Fruit fly (Drosophila melanogaster) whole organism, embryonic: ENCODE data around the gene rin.

Source experiments
- B-H2 ChIP-seq: fragments of 200-800 bp; sonication (Bioruptor generic); optimal IDR thresholded peaks from 2 replicates; lab custom pipeline; 2018; ENCODE audit warnings: missing biosample characterization, mild to moderate bottlenecking, missing genetic modification characterization
- Bgb ChIP-seq: fragments of 200-800 bp; sonication (Bioruptor generic); IDR thresholded peaks from 2 replicates; pipeline ENCODE4 v1.3.6; 2022; ENCODE audit warnings: missing biosample characterization, missing genetic modification characterization; ENCODE audit not compliant: partially characterized antibody
- CG10274 ChIP-seq: fragments of 200-800 bp; sonication (Bioruptor generic); optimal IDR thresholded peaks from 3 replicates; lab custom pipeline; 2017; ENCODE audit warnings: missing biosample characterization, mild to moderate bottlenecking, missing genetic modification characterization
- CG10431 ChIP-seq: fragments of 200-800 bp; sonication (Bioruptor generic); optimal IDR thresholded peaks from 3 replicates; lab custom pipeline; 2018; ENCODE audit warnings: missing biosample characterization, mild to moderate bottlenecking, missing genetic modification characterization
- CG10543 ChIP-seq: fragments of 200-800 bp; sonication (Bioruptor generic); optimal IDR thresholded peaks from 3 replicates; lab custom pipeline; 2017; ENCODE audit warnings: missing biosample characterization, mild to moderate bottlenecking, missing genetic modification characterization, moderate library complexity
- CG13287 ChIP-seq: fragments of 200-800 bp; sonication (Bioruptor generic); IDR thresholded peaks from 2 replicates; pipeline ENCODE4 v1.3.6; 2022; ENCODE audit warnings: missing biosample characterization, missing genetic modification characterization; ENCODE audit not compliant: partially characterized antibody
- CG30431 ChIP-seq: fragments of 200-800 bp; sonication (Bioruptor generic); optimal IDR thresholded peaks from 2 replicates; lab custom pipeline; 2017; ENCODE audit warnings: missing biosample characterization, missing genetic modification characterization
- CG34224 ChIP-seq: fragments of 200-800 bp; sonication (Bioruptor generic); IDR thresholded peaks from 3 replicates; pipeline ENCODE4 v1.3.6; 2022; ENCODE audit warnings: missing biosample characterization, missing genetic modification characterization; ENCODE audit not compliant: partially characterized antibody
- CG3838 ChIP-seq: fragments of 200-800 bp; sonication (Bioruptor generic); optimal IDR thresholded peaks from 3 replicates; lab custom pipeline; 2016; ENCODE audit warnings: missing biosample characterization, missing genetic modification characterization
- CG4360 ChIP-seq: fragments of 200-800 bp; sonication (Bioruptor generic); IDR thresholded peaks from 2 replicates; pipeline ENCODE4 v1.3.6; 2022; ENCODE audit warnings: missing biosample characterization, missing genetic modification characterization
- CG4404 ChIP-seq: fragments of 200-800 bp; sonication (Bioruptor generic); IDR thresholded peaks from 2 replicates; pipeline ENCODE4 v1.3.6; 2022; ENCODE audit warnings: missing biosample characterization, missing genetic modification characterization
- CG6175 ChIP-seq: fragments of 200-800 bp; sonication (Bioruptor generic); IDR thresholded peaks from 3 replicates; pipeline ENCODE4 v1.3.6; 2022; ENCODE audit warnings: missing biosample characterization, missing genetic modification characterization
- CG9215 ChIP-seq: fragments of 200-800 bp; sonication (Bioruptor generic); IDR thresholded peaks from 2 replicates; pipeline ENCODE4 v1.3.6; 2022; ENCODE audit warnings: missing biosample characterization, missing genetic modification characterization
- Camta ChIP-seq: fragments of 200-800 bp; sonication (Bioruptor generic); optimal IDR thresholded peaks from 2 replicates; lab custom pipeline; 2016; ENCODE audit warnings: missing biosample characterization, missing genetic modification characterization
- D19A ChIP-seq: fragments of 200-800 bp; optimal IDR thresholded peaks from 3 replicates; lab custom pipeline; 2019; ENCODE audit warnings: missing biosample characterization, mild to moderate bottlenecking, missing genetic modification characterization, moderate library complexity
- Fer2 ChIP-seq: fragments of 200-800 bp; sonication (Bioruptor generic); optimal IDR thresholded peaks from 2 replicates; lab custom pipeline; 2018; ENCODE audit warnings: missing biosample characterization, mild to moderate bottlenecking, missing genetic modification characterization, moderate library complexity
- H15 ChIP-seq: fragments of 200-800 bp; sonication (Bioruptor generic); IDR thresholded peaks from 3 replicates; pipeline ENCODE4 v1.3.6; 2022; ENCODE audit warnings: missing biosample characterization, missing genetic modification characterization
- HmgZ ChIP-seq: fragments of 200-800 bp; sonication (Bioruptor generic); optimal IDR thresholded peaks from 2 replicates; lab custom pipeline; 2018; ENCODE audit warnings: missing biosample characterization, mild to moderate bottlenecking, missing genetic modification characterization
- Hr51 ChIP-seq, 2 experiments: fragments of 200-800 bp; sonication (Bioruptor generic); optimal IDR thresholded peaks; 2 replicates in 1 of 2; 3 replicates in 1 of 2; lab custom pipeline; 2016 to 2018; ENCODE audit warnings: missing biosample characterization in 2 of 2, missing genetic modification characterization in 2 of 2, mild to moderate bottlenecking in 1 of 2, moderate library complexity in 1 of 2
- Meics ChIP-seq: fragments of 200-800 bp; sonication (Bioruptor generic); optimal IDR thresholded peaks from 2 replicates; lab custom pipeline; 2017; ENCODE audit warnings: missing biosample characterization, mild to moderate bottlenecking, missing genetic modification characterization
- Myb ChIP-seq: fragments of 200-800 bp; sonication (Bioruptor generic); optimal IDR thresholded peaks from 2 replicates; lab custom pipeline; 2016; ENCODE audit warnings: missing biosample characterization, missing genetic modification characterization
- NC2β ChIP-seq: fragments of 200-800 bp; sonication (Bioruptor generic); optimal IDR thresholded peaks from 2 replicates; lab custom pipeline; 2016; ENCODE audit warnings: missing biosample characterization, missing genetic modification characterization
- NFAT ChIP-seq: fragments of 200-800 bp; sonication (Bioruptor generic); IDR thresholded peaks from 2 replicates; pipeline ENCODE4 v1.3.6; 2022; ENCODE audit warnings: missing biosample characterization, missing genetic modification characterization
- Sry-δ ChIP-seq: fragments of 200-800 bp; sonication (Bioruptor generic); optimal IDR thresholded peaks from 2 replicates; lab custom pipeline; 2016; ENCODE audit warnings: missing biosample characterization, missing genetic modification characterization
- Stat92E ChIP-seq, 3 experiments: fragments of >200 bp in 2 of 3; fragments of 200-800 bp in 1 of 3; sonication (Bioruptor generic) in 1 of 3; optimal IDR thresholded peaks; 2 replicates each; lab custom pipeline; 2017 to 2019; ENCODE audit warnings: missing biosample characterization in 3 of 3, missing genetic modification characterization in 3 of 3, mild to moderate bottlenecking in 1 of 3, moderate library complexity in 1 of 3
- chif ChIP-seq, 2 experiments: fragments of 200-800 bp; sonication (Bioruptor generic); optimal IDR thresholded peaks; 3 replicates each; lab custom pipeline; 2016; ENCODE audit warnings: missing biosample characterization in 2 of 2, missing genetic modification characterization in 2 of 2
- chn ChIP-seq: fragments of 200-800 bp; sonication (Bioruptor generic); optimal IDR thresholded peaks from 2 replicates; lab custom pipeline; 2016; ENCODE audit warnings: missing biosample characterization, missing genetic modification characterization
- croc ChIP-seq: fragments of 200-800 bp; sonication (Bioruptor generic); conservative IDR thresholded peaks from 3 replicates; pipeline ENCODE4 v1.3.6; 2022; ENCODE audit warnings: missing biosample characterization, missing genetic modification characterization
- cwo ChIP-seq: fragments of 200-800 bp; sonication (Bioruptor generic); optimal IDR thresholded peaks from 3 replicates; lab custom pipeline; 2017; ENCODE audit warnings: missing biosample characterization, missing genetic modification characterization, mild to moderate bottlenecking, moderate library complexity, missing genetic modification reagents
- da ChIP-seq: fragments of 200-800 bp; sonication (Bioruptor generic); optimal IDR thresholded peaks from 2 replicates; lab custom pipeline; 2016; ENCODE audit warnings: missing biosample characterization, missing genetic modification characterization
- emc ChIP-seq: fragments of 200-800 bp; sonication (Bioruptor generic); optimal IDR thresholded peaks from 2 replicates; lab custom pipeline; 2016; ENCODE audit warnings: missing biosample characterization, missing genetic modification characterization
- fd64A ChIP-seq: fragments of 200-800 bp; sonication (Bioruptor generic); optimal IDR thresholded peaks from 3 replicates; lab custom pipeline; 2018; ENCODE audit warnings: missing biosample characterization, mild to moderate bottlenecking, missing genetic modification characterization
- hkb ChIP-seq, 2 experiments: fragments of 200-800 bp in 1 of 2; fragments of >200 bp in 1 of 2; sonication (Bioruptor generic) in 1 of 2; IDR thresholded peaks in 1 of 2; optimal IDR thresholded peaks in 1 of 2; 2 replicates each; pipeline versions ENCODE4 v1.3.6 to Lab custom; 2017 to 2022; ENCODE audit warnings: missing biosample characterization in 1 of 2, missing genetic modification characterization in 1 of 2
- lmd ChIP-seq: fragments of 200-800 bp; sonication (Bioruptor generic); IDR thresholded peaks from 2 replicates; pipeline ENCODE4 v1.3.6; 2022; ENCODE audit warnings: missing biosample characterization, missing genetic modification characterization
- nau ChIP-seq: fragments of 200-800 bp; sonication (Bioruptor generic); optimal IDR thresholded peaks from 3 replicates; lab custom pipeline; 2017; ENCODE audit warnings: missing biosample characterization, mild to moderate bottlenecking, missing genetic modification characterization, missing genetic modification reagents
- pb ChIP-seq: fragments of 200-800 bp; sonication (Bioruptor generic); optimal IDR thresholded peaks from 3 replicates; lab custom pipeline; 2016; ENCODE audit warnings: missing biosample characterization, missing genetic modification characterization
- pfk ChIP-seq: fragments of 200-800 bp; sonication (Bioruptor generic); optimal IDR thresholded peaks from 2 replicates; lab custom pipeline; 2018; ENCODE audit warnings: missing biosample characterization, mild to moderate bottlenecking, missing genetic modification characterization, moderate library complexity
- prd ChIP-seq, 3 experiments: fragments of >200 bp in 2 of 3; fragments of 200-800 bp in 1 of 3; sonication (Bioruptor generic) in 1 of 3; optimal IDR thresholded peaks in 2 of 3; IDR thresholded peaks in 1 of 3; 2 replicates in 2 of 3; 3 replicates in 1 of 3; pipeline versions ENCODE4 v1.3.6 to Lab custom; 2017 to 2022; ENCODE audit warnings: missing biosample characterization in 1 of 3, missing genetic modification characterization in 1 of 3
- psq ChIP-seq: fragments of 200-800 bp; sonication (Bioruptor generic); optimal IDR thresholded peaks from 2 replicates; lab custom pipeline; 2017; ENCODE audit warnings: missing biosample characterization, missing genetic modification characterization
- pzg ChIP-seq: fragments of 200-800 bp; sonication (Bioruptor generic); optimal IDR thresholded peaks from 3 replicates; lab custom pipeline; 2018; ENCODE audit warnings: missing biosample characterization, mild to moderate bottlenecking, missing genetic modification characterization, moderate library complexity
- sd ChIP-seq: fragments of 200-800 bp; sonication (Bioruptor generic); optimal IDR thresholded peaks from 3 replicates; lab custom pipeline; 2018; ENCODE audit warnings: missing biosample characterization, mild to moderate bottlenecking, missing genetic modification characterization, moderate library complexity
- sna ChIP-seq: fragments of 200-800 bp; sonication (Bioruptor generic); IDR thresholded peaks from 2 replicates; pipeline ENCODE4 v1.3.6; 2022; ENCODE audit warnings: missing biosample characterization, missing genetic modification characterization; ENCODE audit not compliant: partially characterized antibody
- tio ChIP-seq: fragments of 200-800 bp; sonication (Bioruptor generic); optimal IDR thresholded peaks from 2 replicates; lab custom pipeline; 2017; ENCODE audit warnings: missing biosample characterization, missing genetic modification characterization, inconsistent platforms
- toy ChIP-seq: fragments of 200-800 bp; sonication (Bioruptor generic); IDR thresholded peaks from 2 replicates; pipeline ENCODE4 v1.3.6; 2022; ENCODE audit warnings: missing biosample characterization, missing genetic modification characterization
- tup ChIP-seq: fragments of 200-800 bp; sonication (Bioruptor generic); optimal IDR thresholded peaks from 2 replicates; lab custom pipeline; 2016; ENCODE audit warnings: missing biosample characterization, mild to moderate bottlenecking, missing genetic modification characterization, moderate library complexity
- unc-4 ChIP-seq: fragments of 200-800 bp; sonication (Bioruptor generic); IDR thresholded peaks from 2 replicates; pipeline ENCODE4 v1.3.6; 2022; ENCODE audit warnings: missing biosample characterization, missing genetic modification characterization; ENCODE audit not compliant: partially characterized antibody

Gene rin

DNA sequence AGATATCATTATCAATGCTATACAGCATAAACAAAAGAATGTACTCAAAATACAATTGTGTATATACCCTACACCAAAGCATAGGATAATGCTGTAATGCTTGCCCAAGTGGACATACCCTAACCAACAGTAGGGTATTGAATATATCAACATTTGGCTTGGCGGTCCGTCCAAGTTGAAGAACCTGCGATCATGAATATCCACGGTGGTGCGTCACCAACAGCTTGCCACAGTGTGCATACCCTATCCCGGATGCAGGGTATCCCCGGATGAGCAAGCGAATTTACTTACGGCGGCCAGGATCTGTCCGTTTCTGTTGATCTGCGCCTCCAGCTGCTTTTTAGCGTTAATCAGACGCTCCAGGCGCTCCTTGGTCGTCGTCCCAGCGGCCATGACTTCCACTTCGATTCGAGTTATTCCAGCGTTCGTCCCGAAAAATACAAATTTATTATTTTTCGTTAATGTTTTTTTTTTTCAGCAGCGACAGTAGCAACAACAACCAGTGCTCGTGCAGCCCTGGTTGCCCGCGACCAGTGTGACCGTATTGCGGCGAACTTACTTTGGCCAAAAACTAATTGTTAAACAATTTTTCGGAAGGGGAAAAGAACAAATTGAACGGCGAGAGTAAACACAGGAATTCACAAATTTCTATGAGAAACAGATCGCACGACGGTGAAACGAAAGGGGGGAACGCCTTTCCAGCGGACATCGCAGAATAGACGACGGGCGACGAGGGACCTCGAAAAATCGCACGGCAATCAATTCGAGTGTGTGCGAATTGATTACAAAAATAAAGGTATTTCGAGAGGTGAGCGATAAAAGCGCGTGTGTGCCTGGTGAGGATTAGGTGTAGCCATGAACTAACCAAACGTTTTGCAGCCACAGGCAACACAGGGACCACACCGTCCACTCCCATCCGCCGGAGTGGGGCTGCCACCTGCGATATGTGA, 29.6 kb downstream of the rin start, which contains the start of the genes Lkb1 and CG9588 (continued):
- TF ChIP-seq Fer2 (tag; lab: Kevin White, UChicago): no peak
- TF ChIP-seq nau (GFP tag; lab: Kevin White, UChicago): no peak
- TF ChIP-seq CG4404: peak; percentile 60
- TF ChIP-seq da (GFP tag; lab: Kevin White, UChicago): no peak
- TF ChIP-seq Myb (GFP tag; lab: Kevin White, UChicago): peak; percentile 52
- no peak for TF ChIP-seq CG10274 (GFP tag; lab: Kevin White, UChicago)
- no peak for TF ChIP-seq Stat92E (GFP tag; optimal IDR thresholded peaks at IDR 0.05; lab: Kevin White, UChicago)
- TF ChIP-seq emc (GFP tag; lab: Kevin White, UChicago): peak; percentile 45
- TF ChIP-seq sd (tag; lab: Kevin White, UChicago): no peak
- TF ChIP-seq unc-4: no peak
- no peak; the same call in 2 of the 3 replicates for TF ChIP-seq croc (GFP tag; lab: Robert Waterston, UW)
- peak; percentile 95 for TF ChIP-seq CG4360 (GFP tag; lab: Robert Waterston, UW)
- no peak for TF ChIP-seq fd64A (GFP tag; lab: Kevin White, UChicago)
- TF ChIP-seq Hr51 (GFP tag; optimal IDR thresholded peaks at IDR 0.05; lab: Kevin White, UChicago): no peak
- no peak for TF ChIP-seq prd (optimal IDR thresholded peaks at IDR 0.05; lab: Kevin White, UChicago)
- peak; percentile 89 for TF ChIP-seq prd (GFP tag; IDR thresholded peaks at IDR 0.05; lab: Robert Waterston, UW)
- no peak for TF ChIP-seq HmgZ
- TF ChIP-seq D19A (tag; lab: Kevin White, UChicago): peak; percentile 71
- no peak for TF ChIP-seq Bgb (GFP tag; lab: Robert Waterston, UW)
- TF ChIP-seq chif (GFP tag; optimal IDR thresholded peaks at IDR 0.05; lab: Kevin White, UChicago): peak; percentile 46 to 52
- peak; percentile 33 for TF ChIP-seq cwo (GFP tag; lab: Kevin White, UChicago)
- peak; percentile 53 for TF ChIP-seq pb (GFP tag; lab: Kevin White, UChicago)
- TF ChIP-seq hkb (optimal IDR thresholded peaks at IDR 0.05; lab: Kevin White, UChicago): no peak
- TF ChIP-seq hkb (GFP tag; IDR thresholded peaks at IDR 0.05; lab: Robert Waterston, UW): peak; percentile 78
- no peak for TF ChIP-seq NC2β
- TF ChIP-seq CG30431 (GFP tag; lab: Kevin White, UChicago): peak; percentile 51
- TF ChIP-seq pfk (GFP tag; lab: Kevin White, UChicago): no peak
- peak; percentile 52; the same call in 1 of the 2 replicates for TF ChIP-seq toy (GFP tag; lab: Robert Waterston, UW)
- peak; percentile 1 for TF ChIP-seq CG3838 (GFP tag; lab: Kevin White, UChicago)
- TF ChIP-seq CG10543 (GFP tag; lab: Kevin White, UChicago): no peak
- TF ChIP-seq sna (GFP tag; lab: Robert Waterston, UW): no peak
- no peak for TF ChIP-seq tio (GFP tag; lab: Kevin White, UChicago)
- no peak for TF ChIP-seq B-H2
- peak; percentile 43 for TF ChIP-seq NFAT (GFP tag; lab: Robert Waterston, UW)
- TF ChIP-seq CG34224 (GFP tag; lab: Robert Waterston, UW): no peak
- peak; percentile 45; the same call in 1 of the 2 replicates for TF ChIP-seq CG13287
- TF ChIP-seq Meics (GFP tag; lab: Kevin White, UChicago): peak; percentile 41
- peak; percentile 57; the same call in 1 of the 3 replicates for TF ChIP-seq CG6175
- peak; percentile 58 for TF ChIP-seq pzg (GFP tag; lab: Kevin White, UChicago)
- peak; percentile 70 for TF ChIP-seq CG9215 (GFP tag; lab: Robert Waterston, UW)
- peak; percentile 49 for TF ChIP-seq chn (GFP tag; lab: Kevin White, UChicago)
- TF ChIP-seq lmd (GFP tag; lab: Robert Waterston, UW): peak; percentile 82
- TF ChIP-seq Sry-δ: peak; percentile 32
- TF ChIP-seq tup (GFP tag; lab: Kevin White, UChicago): peak; percentile 3
- TF ChIP-seq Camta (GFP tag; lab: Kevin White, UChicago): peak; percentile 12
- no peak for TF ChIP-seq psq
- TF ChIP-seq H15 (GFP tag; lab: Robert Waterston, UW): peak; percentile 70
- peak; percentile 71 for TF ChIP-seq CG10431
